Worm (Caenorhabditis elegans) whole organism, L1 larva: ENCODE data around the gene B0353.1.

ENCODE experiments used
- C16A3.4 ChIP-seq: fragments of 150-350 bp; optimal IDR thresholded peaks from 2 replicates; lab custom pipeline; 2014; ENCODE audit warnings: missing biosample characterization, missing genetic modification characterization
- F16B12.6 ChIP-seq: fragments of 150-350 bp; optimal IDR thresholded peaks from 2 replicates; lab custom pipeline; 2014; ENCODE audit warnings: missing biosample characterization, missing genetic modification characterization
- aly-2 ChIP-seq: fragments of 150-350 bp; optimal IDR thresholded peaks from 2 replicates; lab custom pipeline; 2014; ENCODE audit warnings: missing biosample characterization, missing genetic modification characterization
- blmp-1 ChIP-seq: fragments of 150-350 bp; optimal IDR thresholded peaks from 2 replicates; lab custom pipeline; 2014; ENCODE audit warnings: missing biosample characterization, missing genetic modification characterization
- ceh-63 ChIP-seq: fragments of 200-800 bp; sonication (Bioruptor generic); optimal IDR thresholded peaks from 2 replicates; lab custom pipeline; 2018; ENCODE audit warnings: mild to moderate bottlenecking, missing genetic modification characterization, missing compliant biosample characterization
- ceh-88 ChIP-seq: fragments of 200-800 bp; sonication (Bioruptor generic); IDR thresholded peaks from 2 replicates; pipeline ENCODE4 v1.3.6; 2022; ENCODE audit warnings: missing genetic modification characterization, missing compliant biosample characterization
- ceh-90 ChIP-seq: sonication (generic microtip); optimal IDR thresholded peaks from 2 replicates; lab custom pipeline; 2016; ENCODE audit warnings: missing genetic modification characterization, missing compliant biosample characterization
- dpl-1 ChIP-seq, 3 experiments: fragments of 150-350 bp in 2 of 3; sonication (generic microtip) in 1 of 3; optimal IDR thresholded peaks; 2 replicates each; lab custom pipeline; 2014 to 2017; ENCODE audit warnings: missing biosample characterization in 3 of 3, missing genetic modification characterization in 3 of 3, missing genetic modification reagents in 3 of 3
- efl-1 ChIP-seq, 4 experiments: fragments of 150-350 bp; optimal IDR thresholded peaks in 3 of 4; peaks in 1 of 4; 1 replicate in 1 of 4; 2 replicates in 3 of 4; lab custom pipeline; 2014; ENCODE audit warnings: missing biosample characterization in 2 of 4, missing genetic modification characterization in 2 of 4, missing genetic modification reagents in 2 of 4
- efl-3 ChIP-seq: fragments of 200-800 bp; sonication (Bioruptor generic); optimal IDR thresholded peaks from 2 replicates; lab custom pipeline; 2018; ENCODE audit warnings: mild to moderate bottlenecking, missing genetic modification characterization, missing compliant biosample characterization
- egl-13 ChIP-seq: sonication (generic microtip); optimal IDR thresholded peaks from 2 replicates; lab custom pipeline; 2016; ENCODE audit warnings: missing genotype, missing genetic modification reagents, missing genetic modification characterization, missing compliant biosample characterization
- egl-27 ChIP-seq, 2 experiments: fragments of 150-350 bp in 1 of 2; sonication (generic microtip); optimal IDR thresholded peaks; 3 replicates each; lab custom pipeline; 2017 to 2018; ENCODE audit warnings: missing biosample characterization in 2 of 2, missing genetic modification characterization in 2 of 2, missing genetic modification reagents in 2 of 2
- elt-2 ChIP-seq: sonication (generic microtip); optimal IDR thresholded peaks from 2 replicates; lab custom pipeline; 2016; ENCODE audit warnings: missing genetic modification characterization, mild to moderate bottlenecking, inconsistent platforms, missing compliant biosample characterization, missing genetic modification reagents
- elt-3 ChIP-seq, 6 experiments: fragments of 150-350 bp in 1 of 6; sonication (generic microtip); optimal IDR thresholded peaks; 2 replicates each; lab custom pipeline; 2017 to 2018; ENCODE audit warnings: missing biosample characterization in 6 of 6, missing genetic modification characterization in 6 of 6, inconsistent platforms in 1 of 6
- fkh-10 ChIP-seq: sonication (generic microtip); optimal IDR thresholded peaks from 2 replicates; lab custom pipeline; 2017; ENCODE audit warnings: missing biosample characterization, missing genetic modification reagents, missing genetic modification characterization
- fkh-8 ChIP-seq: sonication (generic microtip); optimal IDR thresholded peaks from 2 replicates; lab custom pipeline; 2016; ENCODE audit warnings: mild to moderate bottlenecking, missing genetic modification characterization, missing compliant biosample characterization
- fos-1 ChIP-seq: fragments of 150-350 bp; optimal IDR thresholded peaks from 2 replicates; lab custom pipeline; 2014; ENCODE audit warnings: missing biosample characterization, missing genetic modification characterization
- grh-1 ChIP-seq: fragments of 200-800 bp; sonication (Bioruptor generic); IDR thresholded peaks from 2 replicates; pipeline ENCODE4 v1.3.6; 2022; ENCODE audit warnings: missing genetic modification reagents, missing genetic modification characterization, missing compliant biosample characterization
- hlh-17 ChIP-seq: fragments of 200-800 bp; sonication (Bioruptor generic); optimal IDR thresholded peaks from 2 replicates; lab custom pipeline; 2018; ENCODE audit warnings: missing genetic modification characterization, mild to moderate bottlenecking, missing compliant biosample characterization, moderate library complexity, borderline replicate concordance
- hlh-4 ChIP-seq: sonication (generic microtip); optimal IDR thresholded peaks from 2 replicates; lab custom pipeline; 2016; ENCODE audit warnings: mild to moderate bottlenecking, missing genetic modification characterization, missing compliant biosample characterization
- hpl-2 ChIP-seq: fragments of 150-350 bp; optimal IDR thresholded peaks from 2 replicates; lab custom pipeline; 2014; ENCODE audit warnings: missing biosample characterization, missing genetic modification reagents, missing genetic modification characterization
- irx-1 ChIP-seq: sonication (generic microtip); optimal IDR thresholded peaks from 2 replicates; lab custom pipeline; 2016; ENCODE audit warnings: missing genetic modification characterization, missing compliant biosample characterization
- lin-13 ChIP-seq: fragments of 150-350 bp; optimal IDR thresholded peaks from 2 replicates; lab custom pipeline; 2014; ENCODE audit warnings: missing biosample characterization, missing genetic modification reagents, missing genetic modification characterization
- lin-14 ChIP-seq: fragments of 200-800 bp; sonication (Bioruptor generic); optimal IDR thresholded peaks from 2 replicates; lab custom pipeline; 2018; ENCODE audit warnings: mild to moderate bottlenecking, missing genetic modification characterization, moderate library complexity, missing compliant biosample characterization
- lin-15B ChIP-seq: fragments of 150-350 bp; sonication (generic microtip); optimal IDR thresholded peaks from 3 replicates; lab custom pipeline; 2014; ENCODE audit warnings: missing biosample characterization, missing genetic modification characterization
- lin-35 ChIP-seq, 2 experiments: fragments of 150-350 bp; optimal IDR thresholded peaks; 2 replicates each; lab custom pipeline; 2014; ENCODE audit warnings: missing biosample characterization in 2 of 2, missing genetic modification characterization in 2 of 2, missing genetic modification reagents in 2 of 2
- lir-3 ChIP-seq: sonication (generic microtip); optimal IDR thresholded peaks from 2 replicates; lab custom pipeline; 2016; ENCODE audit warnings: mild to moderate bottlenecking, missing genetic modification characterization, moderate library complexity, missing compliant biosample characterization; ENCODE audit not compliant: poor library complexity
- lsy-2 ChIP-seq, 2 experiments: fragments of 150-350 bp; optimal IDR thresholded peaks; 2 replicates each; lab custom pipeline; 2014; ENCODE audit warnings: missing biosample characterization in 2 of 2, missing genetic modification characterization in 2 of 2
- mab-9 ChIP-seq: fragments of 200-800 bp; sonication (Bioruptor generic); IDR thresholded peaks from 2 replicates; pipeline ENCODE4 v1.3.6; 2022; ENCODE audit warnings: missing genetic modification reagents, missing genetic modification characterization, missing compliant biosample characterization
- mdl-1 ChIP-seq, 2 experiments: fragments of 150-350 bp; optimal IDR thresholded peaks; 2 replicates each; lab custom pipeline; 2014 to 2017; ENCODE audit warnings: missing biosample characterization in 2 of 2, missing genetic modification characterization in 2 of 2, inconsistent platforms in 1 of 2
- mep-1 ChIP-seq: fragments of 150-350 bp; optimal IDR thresholded peaks from 2 replicates; lab custom pipeline; 2014; ENCODE audit warnings: missing biosample characterization, missing genetic modification characterization
- nhr-12 ChIP-seq: sonication (generic microtip); optimal IDR thresholded peaks from 2 replicates; lab custom pipeline; 2017; ENCODE audit warnings: missing biosample characterization, missing genetic modification characterization
- nhr-19 ChIP-seq: fragments of 200-800 bp; sonication (Bioruptor generic); conservative IDR thresholded peaks from 2 replicates; pipeline ENCODE4 v1.3.6; 2022; ENCODE audit warnings: missing genetic modification characterization, missing compliant biosample characterization
- nhr-237 ChIP-seq: fragments of 150-350 bp; optimal IDR thresholded peaks from 2 replicates; lab custom pipeline; 2014; ENCODE audit warnings: missing biosample characterization, missing genetic modification characterization
- nhr-47 ChIP-seq: sonication (generic microtip); optimal IDR thresholded peaks from 2 replicates; lab custom pipeline; 2016; ENCODE audit warnings: mild to moderate bottlenecking, missing genetic modification characterization, moderate library complexity, missing compliant biosample characterization
- nhr-71 ChIP-seq: sonication (generic microtip); optimal IDR thresholded peaks from 2 replicates; lab custom pipeline; 2016; ENCODE audit warnings: mild to moderate bottlenecking, missing genetic modification characterization, moderate library complexity, missing compliant biosample characterization
- nhr-76 ChIP-seq: sonication (generic microtip); optimal IDR thresholded peaks from 2 replicates; lab custom pipeline; 2017; ENCODE audit warnings: missing biosample characterization, missing genetic modification characterization
- nhr-85 ChIP-seq: sonication (generic microtip); peaks from one replicate; lab custom pipeline; 2016; ENCODE audit warnings: missing genetic modification characterization, inconsistent platforms, missing compliant biosample characterization
- nhr-90 ChIP-seq: sonication (generic microtip); optimal IDR thresholded peaks from 2 replicates; lab custom pipeline; 2016; ENCODE audit warnings: mild to moderate bottlenecking, missing genetic modification characterization, missing compliant biosample characterization; ENCODE audit not compliant: poor library complexity
- pax-3 ChIP-seq: fragments of 200-800 bp; sonication (Bioruptor generic); optimal IDR thresholded peaks from 2 replicates; lab custom pipeline; 2018; ENCODE audit warnings: mild to moderate bottlenecking, missing genetic modification characterization, moderate library complexity, missing compliant biosample characterization
- pqm-1 ChIP-seq: sonication (generic microtip); optimal IDR thresholded peaks from 3 replicates; lab custom pipeline; 2017; ENCODE audit warnings: missing biosample characterization, missing genetic modification characterization
- rnt-1 ChIP-seq: sonication (generic microtip); optimal IDR thresholded peaks from 2 replicates; lab custom pipeline; 2016; ENCODE audit warnings: mild to moderate bottlenecking, missing genetic modification characterization, moderate library complexity, missing compliant biosample characterization
- skn-1 ChIP-seq: fragments of 150-350 bp; optimal IDR thresholded peaks from 2 replicates; lab custom pipeline; 2014; ENCODE audit warnings: missing biosample characterization, missing genetic modification characterization
- snpc-4 ChIP-seq: fragments of 150-350 bp; optimal IDR thresholded peaks from 2 replicates; lab custom pipeline; 2014; ENCODE audit warnings: missing biosample characterization, missing genetic modification characterization
- snu-23 ChIP-seq: sonication (generic microtip); optimal IDR thresholded peaks from 2 replicates; lab custom pipeline; 2016; ENCODE audit warnings: missing genetic modification characterization, missing compliant biosample characterization
- sox-4 ChIP-seq: sonication (generic microtip); optimal IDR thresholded peaks from 2 replicates; lab custom pipeline; 2016; ENCODE audit warnings: missing genetic modification characterization, missing compliant biosample characterization
- sptf-1 ChIP-seq: fragments of 150-350 bp; optimal IDR thresholded peaks from 2 replicates; lab custom pipeline; 2014; ENCODE audit warnings: missing biosample characterization, missing genetic modification characterization
- sup-37 ChIP-seq: fragments of 200-800 bp; sonication (Bioruptor generic); optimal IDR thresholded peaks from 2 replicates; lab custom pipeline; 2018; ENCODE audit warnings: mild to moderate bottlenecking, missing genetic modification characterization, missing compliant biosample characterization
- unc-30 ChIP-seq: sonication (generic microtip); optimal IDR thresholded peaks from 2 replicates; lab custom pipeline; 2017; ENCODE audit warnings: missing biosample characterization, missing genetic modification characterization
- unc-62 ChIP-seq: fragments of 150-350 bp; optimal IDR thresholded peaks from 2 replicates; lab custom pipeline; 2014; ENCODE audit warnings: missing biosample characterization, missing genetic modification reagents, missing genetic modification characterization
- unc-98 ChIP-seq: fragments of 200-800 bp; sonication (Bioruptor generic); IDR thresholded peaks from 2 replicates; pipeline ENCODE4 v1.3.6; 2022; ENCODE audit warnings: missing genetic modification characterization, missing compliant biosample characterization
- xbp-1 ChIP-seq: sonication (generic microtip); optimal IDR thresholded peaks from 2 replicates; lab custom pipeline; 2016; ENCODE audit warnings: missing genetic modification characterization, missing compliant biosample characterization
- zip-4 ChIP-seq: fragments of 200-800 bp; sonication (Bioruptor generic); optimal IDR thresholded peaks from 2 replicates; lab custom pipeline; 2018; ENCODE audit warnings: mild to moderate bottlenecking, missing genetic modification characterization, moderate library complexity, missing compliant biosample characterization

Gene B0353.1

ce11 chrIII:558832-559231, 3.1 kb downstream of the B0353.1 start:
- TF ChIP-seq mdl-1 (tag; optimal IDR thresholded peaks at IDR 0.05; lab: Kevin White, UChicago) (peak in 1 of 2 experiments; percentile 27), sptf-1 (no peak), lin-15B (tag; lab: Kevin White, UChicago) (no peak), dpl-1 (GFP tag; optimal IDR thresholded peaks at IDR 0.05; lab: Kevin White, UChicago) (peak in 1 of 3 experiments; percentile 12), pax-3 (tag; lab: Kevin White, UChicago) (no peak), nhr-12 (no peak), ceh-90 (tag; lab: Kevin White, UChicago) (no peak), aly-2 (tag; lab: Kevin White, UChicago) (no peak), nhr-19 (GFP tag; lab: Robert Waterston, UW) (no peak), nhr-85 (tag; lab: Kevin White, UChicago) (peak; percentile 94), irx-1 (no peak), efl-3 (GFP tag; lab: Kevin White, UChicago) (no peak), unc-98 (no peak), nhr-71 (tag; lab: Kevin White, UChicago) (no peak), nhr-76 (tag; lab: Kevin White, UChicago) (no peak), egl-27 (tag; optimal IDR thresholded peaks at IDR 0.05; lab: Kevin White, UChicago) (no peak), sox-4 (tag; lab: Kevin White, UChicago) (no peak), efl-1 (optimal IDR thresholded peaks at IDR 0.05; lab: Kevin White, UChicago) (peak; percentile 16 to 47), efl-1 (GFP tag; optimal IDR thresholded peaks at IDR 0.05 in 1 of 2; lab: Kevin White, UChicago) (no peak), sup-37 (GFP tag; lab: Kevin White, UChicago) (no peak), hlh-17 (no peak), snu-23 (GFP tag; lab: Kevin White, UChicago) (peak; percentile 70), mab-9 (no peak), skn-1 (tag; lab: Kevin White, UChicago) (no peak), lir-3 (tag; lab: Kevin White, UChicago) (no peak), unc-30 (tag; lab: Kevin White, UChicago) (no peak), lin-14 (GFP tag; lab: Kevin White, UChicago) (peak; percentile 85), hlh-4 (no peak), nhr-90 (tag; lab: Kevin White, UChicago) (peak; percentile 61), lin-13 (GFP tag; lab: Kevin White, UChicago) (no peak), unc-62 (GFP tag; lab: Kevin White, UChicago) (no peak), pqm-1 (tag; lab: Kevin White, UChicago) (no peak), elt-2 (tag; lab: Kevin White, UChicago) (peak; percentile 65), rnt-1 (tag; lab: Kevin White, UChicago) (no peak), fos-1 (tag; lab: Kevin White, UChicago) (no peak), lsy-2 (tag; optimal IDR thresholded peaks at IDR 0.05; lab: Kevin White, UChicago) (peak in 1 of 2 experiments; percentile 27), snpc-4 (tag; lab: Kevin White, UChicago) (no peak), lin-35 (GFP tag; optimal IDR thresholded peaks at IDR 0.05; lab: Kevin White, UChicago) (peak; percentile 12 to 52), grh-1 (GFP tag; lab: Robert Waterston, UW) (peak; percentile 24; the same call in 1 of the 2 replicates), C16A3.4 (tag; lab: Kevin White, UChicago) (peak; percentile 24), blmp-1 (tag; lab: Kevin White, UChicago) (peak; percentile 66), nhr-47 (peak; percentile 12), xbp-1 (tag; lab: Kevin White, UChicago) (no peak), ceh-88 (GFP tag; lab: Robert Waterston, UW) (no peak), nhr-237 (tag; lab: Kevin White, UChicago) (no peak), zip-4 (no peak), fkh-10 (no peak), egl-13 (no peak), fkh-8 (tag; lab: Kevin White, UChicago) (no peak), F16B12.6 (no peak), ceh-63 (GFP tag; lab: Kevin White, UChicago) (no peak), hpl-2 (GFP tag; lab: Kevin White, UChicago) (no peak), elt-3 (tag; optimal IDR thresholded peaks at IDR 0.05; lab: Kevin White, UChicago) (no peak), mep-1 (peak; percentile 55)
